Worm (Caenorhabditis elegans): ENCODE data around the gene cest-1.1.

DNA sequence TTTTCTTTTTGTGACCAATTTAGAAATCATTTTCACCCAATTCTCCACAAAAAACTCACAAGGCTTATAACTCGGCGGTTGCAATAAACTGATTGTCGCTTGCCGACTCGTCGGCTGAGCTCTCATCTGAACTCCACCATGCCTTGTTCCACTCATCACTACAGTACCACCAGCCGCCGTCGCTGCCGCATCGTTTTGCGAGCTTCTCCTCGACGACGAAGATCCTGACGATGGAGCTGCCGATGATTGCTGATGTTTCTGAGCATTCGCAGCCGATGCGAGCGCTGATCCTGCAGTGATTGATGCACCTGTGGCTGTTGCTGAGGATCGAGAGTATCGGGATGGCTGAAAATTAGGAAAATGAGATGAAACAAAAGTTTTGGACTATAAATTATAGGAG lies 45.9 kb downstream of the cest-1.1 start:
- TF ChIP-seq ets-7 (tag; optimal IDR thresholded peaks at IDR 0.05) = no peak
- no peak for TF ChIP-seq tra-4 (tag; optimal IDR thresholded peaks at IDR 0.05)
- no peak for TF ChIP-seq flt-1 (GFP tag; IDR thresholded peaks at IDR 0.05)
- no peak for TF ChIP-seq ama-1 (optimal IDR thresholded peaks at IDR 0.05)
- no peak for TF ChIP-seq hnd-1 (tag; optimal IDR thresholded peaks at IDR 0.05)
- TF ChIP-seq hmbx-1 (tag; optimal IDR thresholded peaks at IDR 0.05) = no peak
- no peak for TF ChIP-seq F13C5.2 (tag; optimal IDR thresholded peaks at IDR 0.05)
- no peak for TF ChIP-seq ceh-13 (GFP tag; optimal IDR thresholded peaks at IDR 0.05)
- no peak for TF ChIP-seq B0310.2 (tag; optimal IDR thresholded peaks at IDR 0.05)
- no peak for TF ChIP-seq aly-1 (tag; optimal IDR thresholded peaks at IDR 0.05)
- TF ChIP-seq tbx-11 (GFP tag; IDR thresholded peaks at IDR 0.05) = no peak
- no peak for TF ChIP-seq pes-1 (GFP tag; IDR thresholded peaks at IDR 0.05)
- TF ChIP-seq sea-1 (GFP tag; conservative IDR thresholded peaks at IDR 0.05) = no peak
- no peak for TF ChIP-seq hmg-4 (GFP tag; optimal IDR thresholded peaks at IDR 0.05)

All from whole organism, early embryonic.